Worm (Caenorhabditis elegans): Measurements from ENCODE around the gene moc-2.
A peak's percentile ranks its signal among the peaks of the same experiment; 100 is the strongest.

DNA sequence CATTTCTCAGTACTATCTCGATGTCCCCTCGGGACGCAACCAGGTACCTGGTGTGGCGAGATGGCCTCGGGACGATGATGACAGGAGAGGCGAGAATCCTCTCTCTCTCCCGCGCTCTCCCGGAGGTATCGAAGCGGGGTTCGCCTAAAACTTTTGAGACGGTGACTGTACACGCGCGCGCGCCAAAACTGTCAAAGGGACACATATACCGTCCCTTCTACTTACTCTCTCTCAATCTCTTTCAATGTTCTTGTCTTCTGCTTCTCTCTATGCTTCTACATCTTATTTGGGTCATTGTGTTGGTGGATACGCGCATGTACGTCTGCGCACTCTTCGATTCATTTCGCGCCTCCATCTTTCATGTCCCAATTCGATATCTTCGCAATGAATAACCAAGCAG is 37.9 kb upstream of the moc-2 start:
- TF ChIP-seq ztf-23 (GFP tag; IDR thresholded peaks at IDR 0.05): 0 out of 2 replicates have a peak, but pooled peaks have one; percentile 19
- peak; percentile 21 for TF ChIP-seq cog-1 (tag; optimal IDR thresholded peaks at IDR 0.05)
- no peak for TF ChIP-seq klf-2 (GFP tag; conservative IDR thresholded peaks at IDR 0.05)
- TF ChIP-seq tab-1 (GFP tag; IDR thresholded peaks at IDR 0.05): no peak
- no peak for TF ChIP-seq T22C8.4 (GFP tag; IDR thresholded peaks at IDR 0.05)
- TF ChIP-seq ref-1 (GFP tag; conservative IDR thresholded peaks at IDR 0.05): no peak
- TF ChIP-seq flt-1 (GFP tag; IDR thresholded peaks at IDR 0.05): no peak

Measured in whole organism, midembryonic.